Worm (Caenorhabditis elegans): ENCODE measurements around the gene swan-1.

- TF ChIP-seq med-1 (GFP tag; optimal IDR thresholded peaks at IDR 0.05; ENCODE audit: insufficient read depth) (no peak), tab-1 (GFP tag; IDR thresholded peaks at IDR 0.05) (no peak), ztf-29 (GFP tag; IDR thresholded peaks at IDR 0.05) (no peak), cog-1 (tag; optimal IDR thresholded peaks at IDR 0.05) (no peak)
Measured at ce11 chrV:13807232-13807631, at the start of gene swan-1.
